Worm (Caenorhabditis elegans) whole organism, late embryonic: Measurements from ENCODE around the gene mtcu-2.

Experiments
- C08G9.2 ChIP-seq: sonication (generic microtip); optimal IDR thresholded peaks from 2 replicates; lab custom pipeline; 2016; ENCODE audit warnings: mild to moderate bottlenecking, missing genetic modification characterization, moderate library complexity, missing compliant biosample characterization
- C38D4.7 ChIP-seq: fragments of 200-800 bp; sonication (Bioruptor generic); optimal IDR thresholded peaks from 2 replicates; lab custom pipeline; 2018; ENCODE audit warnings: mild to moderate bottlenecking, missing genetic modification characterization, moderate library complexity, missing compliant biosample characterization
- T23F11.4 ChIP-seq: fragments of 200-800 bp; sonication (Bioruptor generic); optimal IDR thresholded peaks from 2 replicates; lab custom pipeline; 2018; ENCODE audit warnings: mild to moderate bottlenecking, missing genetic modification characterization, missing compliant biosample characterization
- Y22D7AL.16 ChIP-seq: sonication (generic microtip); optimal IDR thresholded peaks from 2 replicates; lab custom pipeline; 2016; ENCODE audit warnings: missing genetic modification characterization, missing compliant biosample characterization
- ceh-19 ChIP-seq: fragments of 200-800 bp; sonication (Bioruptor generic); optimal IDR thresholded peaks from 2 replicates; lab custom pipeline; 2018; ENCODE audit warnings: mild to moderate bottlenecking, missing genetic modification characterization, missing compliant biosample characterization
- ceh-24 ChIP-seq: sonication (generic microtip); optimal IDR thresholded peaks from 2 replicates; lab custom pipeline; 2016; ENCODE audit warnings: mild to moderate bottlenecking, missing genetic modification characterization, missing compliant biosample characterization
- ceh-30 ChIP-seq: fragments of 150-350 bp; optimal IDR thresholded peaks from 2 replicates; lab custom pipeline; 2014; ENCODE audit warnings: missing biosample characterization, missing genetic modification characterization
- ceh-34 ChIP-seq: sonication (generic microtip); optimal IDR thresholded peaks from 2 replicates; lab custom pipeline; 2016; ENCODE audit warnings: mild to moderate bottlenecking, missing genetic modification characterization, missing compliant biosample characterization
- ceh-45 ChIP-seq: fragments of 200-800 bp; sonication (Bioruptor generic); IDR thresholded peaks from 2 replicates; pipeline ENCODE4 v1.3.6; 2022; ENCODE audit warnings: missing genetic modification reagents, missing genetic modification characterization, missing compliant biosample characterization
- ceh-6 ChIP-seq: fragments of 200-800 bp; sonication (Bioruptor generic); optimal IDR thresholded peaks from 2 replicates; lab custom pipeline; 2018; ENCODE audit warnings: mild to moderate bottlenecking, missing genetic modification characterization, missing compliant biosample characterization
- ceh-9 ChIP-seq: sonication (generic microtip); optimal IDR thresholded peaks from 2 replicates; lab custom pipeline; 2016; ENCODE audit warnings: mild to moderate bottlenecking, missing genetic modification characterization, inconsistent platforms, missing compliant biosample characterization
- dmd-4 ChIP-seq: sonication (generic microtip); optimal IDR thresholded peaks from 2 replicates; lab custom pipeline; 2016; ENCODE audit warnings: borderline replicate concordance, missing genetic modification characterization, missing compliant biosample characterization
- dve-1 ChIP-seq: sonication (generic microtip); optimal IDR thresholded peaks from 2 replicates; lab custom pipeline; 2017; ENCODE audit warnings: antibody characterized with exemption, mild to moderate bottlenecking, missing genetic modification characterization, missing compliant biosample characterization
- elt-2 ChIP-seq: sonication (generic microtip); optimal IDR thresholded peaks from 2 replicates; lab custom pipeline; 2016; ENCODE audit warnings: missing genetic modification reagents, missing genetic modification characterization, missing compliant biosample characterization
- ets-4 ChIP-seq: sonication (generic microtip); optimal IDR thresholded peaks from 2 replicates; lab custom pipeline; 2016; ENCODE audit warnings: missing genetic modification characterization, missing compliant biosample characterization
- fax-1 ChIP-seq: sonication (generic microtip); optimal IDR thresholded peaks from 2 replicates; lab custom pipeline; 2016; ENCODE audit warnings: missing genotype, missing genetic modification characterization, missing compliant biosample characterization
- fkh-10 ChIP-seq: fragments of 150-350 bp; optimal IDR thresholded peaks from 2 replicates; lab custom pipeline; 2014; ENCODE audit warnings: missing biosample characterization, missing genetic modification reagents, missing genetic modification characterization
- fkh-6 ChIP-seq: sonication (generic microtip); optimal IDR thresholded peaks from 2 replicates; lab custom pipeline; 2016; ENCODE audit warnings: missing genetic modification characterization, missing compliant biosample characterization
- gmeb-2 ChIP-seq: sonication (generic microtip); optimal IDR thresholded peaks from 2 replicates; lab custom pipeline; 2016; ENCODE audit warnings: missing genetic modification characterization, inconsistent platforms, missing compliant biosample characterization
- lim-6 ChIP-seq: sonication (generic microtip); optimal IDR thresholded peaks from 2 replicates; lab custom pipeline; 2016; ENCODE audit warnings: missing genetic modification characterization, missing compliant biosample characterization
- lin-11 ChIP-seq: fragments of 200-800 bp; sonication (Bioruptor generic); optimal IDR thresholded peaks from 2 replicates; lab custom pipeline; 2018; ENCODE audit warnings: mild to moderate bottlenecking, missing genetic modification characterization, missing compliant biosample characterization
- madf-2 ChIP-seq: sonication (generic microtip); optimal IDR thresholded peaks from 2 replicates; lab custom pipeline; 2017; ENCODE audit warnings: missing genetic modification characterization, missing compliant biosample characterization
- odd-2 ChIP-seq: sonication (generic microtip); optimal IDR thresholded peaks from 2 replicates; lab custom pipeline; 2017; ENCODE audit warnings: antibody characterized with exemption, mild to moderate bottlenecking, missing genetic modification characterization, missing compliant biosample characterization
- pat-9 ChIP-seq: fragments of 200-800 bp; sonication (Bioruptor generic); optimal IDR thresholded peaks from 2 replicates; lab custom pipeline; 2018; ENCODE audit warnings: mild to moderate bottlenecking, missing genetic modification characterization, moderate library complexity, missing compliant biosample characterization
- pax-1 ChIP-seq: fragments of 150-350 bp; optimal IDR thresholded peaks from 2 replicates; lab custom pipeline; 2014; ENCODE audit warnings: missing biosample characterization, missing genetic modification characterization
- pha-2 ChIP-seq: sonication (generic microtip); optimal IDR thresholded peaks from 2 replicates; lab custom pipeline; 2017; ENCODE audit warnings: mild to moderate bottlenecking, missing genetic modification characterization, missing compliant biosample characterization
- pha-4 ChIP-seq: fragments of 150-350 bp; optimal IDR thresholded peaks from 2 replicates; lab custom pipeline; 2018; ENCODE audit warnings: missing biosample characterization, missing genetic modification reagents, missing genetic modification characterization
- sdc-2 ChIP-seq: sonication (generic microtip); optimal IDR thresholded peaks from 2 replicates; lab custom pipeline; 2016; ENCODE audit warnings: missing genotype, missing genetic modification characterization, missing compliant biosample characterization
- tbx-2 ChIP-seq: sonication (generic microtip); optimal IDR thresholded peaks from 2 replicates; lab custom pipeline; 2016; ENCODE audit warnings: missing genetic modification characterization, missing compliant biosample characterization
- unc-3 ChIP-seq, 2 experiments: fragments of 200-800 bp in 1 of 2; sonication (Bioruptor generic) in 1 of 2; sonication (generic microtip) in 1 of 2; conservative IDR thresholded peaks in 1 of 2; optimal IDR thresholded peaks in 1 of 2; 2 replicates each; pipeline versions ENCODE4 v1.3.6 to Lab custom; 2016 to 2022; ENCODE audit warnings: missing compliant biosample characterization in 2 of 2, missing genetic modification characterization in 2 of 2, missing genetic modification reagents in 1 of 2
- unc-55 ChIP-seq: sonication (generic microtip); optimal IDR thresholded peaks from 2 replicates; lab custom pipeline; 2017; ENCODE audit warnings: missing biosample characterization, missing genetic modification reagents, missing genetic modification characterization
- unc-86 ChIP-seq: sonication (generic microtip); optimal IDR thresholded peaks from 2 replicates; lab custom pipeline; 2016; ENCODE audit warnings: missing genetic modification characterization, missing compliant biosample characterization
- zip-5 ChIP-seq: sonication (generic microtip); optimal IDR thresholded peaks from 2 replicates; lab custom pipeline; 2016; ENCODE audit warnings: missing genetic modification characterization, missing compliant biosample characterization
- ztf-16 ChIP-seq: sonication (generic microtip); optimal IDR thresholded peaks from 2 replicates; lab custom pipeline; 2017; ENCODE audit warnings: missing genetic modification characterization, missing compliant biosample characterization

Gene mtcu-2

ce11 chrII:10035425-10035824, 2.4 kb upstream of the mtcu-2 start:
- TF ChIP-seq Y22D7AL.16 (no peak), T23F11.4 (GFP tag; lab: Kevin White, UChicago) (no peak), ceh-45 (GFP tag; lab: Robert Waterston, UW) (no peak), ceh-34 (tag; lab: Kevin White, UChicago) (no peak), unc-3 (GFP tag; conservative IDR thresholded peaks at IDR 0.05; lab: Robert Waterston, UW) (no peak), unc-3 (tag; optimal IDR thresholded peaks at IDR 0.05; lab: Kevin White, UChicago) (no peak), ceh-30 (no peak), ceh-19 (no peak), odd-2 (no peak), ets-4 (tag; lab: Kevin White, UChicago) (no peak), zip-5 (tag; lab: Kevin White, UChicago) (no peak), tbx-2 (tag; lab: Kevin White, UChicago) (no peak), fax-1 (tag; lab: Kevin White, UChicago) (no peak), unc-55 (no peak), gmeb-2 (tag; lab: Kevin White, UChicago) (no peak), dmd-4 (tag; lab: Kevin White, UChicago) (no peak), dve-1 (no peak), C38D4.7 (GFP tag; lab: Kevin White, UChicago) (no peak), pat-9 (tag; lab: Kevin White, UChicago) (no peak)

- TF ChIP-seq ceh-45 (GFP tag; lab: Robert Waterston, UW), result peak; percentile 78; the same call in 1 of the 2 replicates
These were observed 1.8 kb upstream of the mtcu-2 start for ce11 chrII:10034769-10035168.

ce11 chrII:10029890-10030289, 3.1 kb downstream of the mtcu-2 start, which contains the start of gene ttc-36:
TSS of gene ttc-36 (plus strand) at chrII:10030190.
- no peak for TF ChIP-seq lin-11 (tag; lab: Kevin White, UChicago)
- no peak for TF ChIP-seq madf-2 (tag; lab: Kevin White, UChicago)
- TF ChIP-seq elt-2 (tag; lab: Kevin White, UChicago), result no peak
- TF ChIP-seq fkh-10 (GFP tag; lab: Kevin White, UChicago), result no peak
- no peak for TF ChIP-seq pha-2 (tag; lab: Kevin White, UChicago)
- TF ChIP-seq ceh-24 (tag; lab: Kevin White, UChicago), result no peak

ce11 chrII:10029044-10029443, 4.0 kb downstream of the mtcu-2 start:
- TF ChIP-seq ceh-24 (tag; lab: Kevin White, UChicago), result no peak
- no peak for TF ChIP-seq ceh-9
- no peak for TF ChIP-seq gmeb-2 (tag; lab: Kevin White, UChicago)
- no peak for TF ChIP-seq odd-2
- TF ChIP-seq unc-86 (tag; lab: Kevin White, UChicago), result no peak
- no peak for TF ChIP-seq ztf-16 (tag; lab: Kevin White, UChicago)
- no peak for TF ChIP-seq pha-2 (tag; lab: Kevin White, UChicago)
- no peak for TF ChIP-seq sdc-2 (tag; lab: Kevin White, UChicago)
- TF ChIP-seq tbx-2 (tag; lab: Kevin White, UChicago), result no peak
- TF ChIP-seq C08G9.2 (tag; lab: Kevin White, UChicago), result no peak
- TF ChIP-seq ceh-30, result no peak
- no peak for TF ChIP-seq ceh-45 (GFP tag; lab: Robert Waterston, UW)
- no peak for TF ChIP-seq fkh-6 (tag; lab: Kevin White, UChicago)
- no peak for TF ChIP-seq pax-1 (tag; lab: Kevin White, UChicago)

- TF ChIP-seq dve-1 (no peak), lim-6 (tag; lab: Kevin White, UChicago) (no peak), C38D4.7 (GFP tag; lab: Kevin White, UChicago) (no peak), zip-5 (tag; lab: Kevin White, UChicago) (no peak), fkh-10 (GFP tag; lab: Kevin White, UChicago) (no peak), ceh-34 (tag; lab: Kevin White, UChicago) (no peak), ceh-6 (GFP tag; lab: Kevin White, UChicago) (no peak), pha-4 (tag; lab: Kevin White, UChicago) (no peak)
These were observed 4.8 kb downstream of the mtcu-2 start, which contains the start of gene F52H3.6 for ce11 chrII:10028195-10028594. TSS of gene F52H3.6 (minus strand) at chrII:10028422.
